Fruit fly (Drosophila melanogaster) ovary, adult (tissue): ENCODE data around the gene Ugt35E1.

Source experiments
- CG17801 ChIP-seq: fragments of 200-800 bp; optimal IDR thresholded peaks from 2 replicates; lab custom pipeline; 2019; ENCODE audit warnings: missing biosample characterization, mild to moderate bottlenecking, missing genetic modification characterization, moderate library complexity; ENCODE audit not compliant: partially characterized antibody

Gene Ugt35E1

DNA sequence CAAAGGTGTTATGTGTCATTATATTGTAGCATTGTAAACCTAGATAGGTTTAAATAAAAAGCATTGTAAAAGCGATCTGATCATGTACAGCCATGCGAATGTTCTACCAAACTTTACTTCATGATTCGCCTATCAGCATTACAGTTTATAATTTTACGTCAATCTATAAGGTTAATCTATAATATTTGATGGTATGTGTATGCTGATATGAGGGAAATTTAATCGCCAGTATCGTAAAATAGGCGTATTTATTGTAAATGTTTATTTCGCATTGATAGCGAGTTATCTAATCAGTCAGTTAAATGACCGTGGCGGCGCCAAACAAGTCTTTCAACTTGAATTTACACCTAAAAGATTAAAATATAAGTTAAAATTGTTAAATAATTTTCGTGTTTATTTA, 11.7 kb upstream of the Ugt35E1 start:
- no peak for TF ChIP-seq CG17801 (GFP tag; lab: Kevin White, UChicago)

DNA sequence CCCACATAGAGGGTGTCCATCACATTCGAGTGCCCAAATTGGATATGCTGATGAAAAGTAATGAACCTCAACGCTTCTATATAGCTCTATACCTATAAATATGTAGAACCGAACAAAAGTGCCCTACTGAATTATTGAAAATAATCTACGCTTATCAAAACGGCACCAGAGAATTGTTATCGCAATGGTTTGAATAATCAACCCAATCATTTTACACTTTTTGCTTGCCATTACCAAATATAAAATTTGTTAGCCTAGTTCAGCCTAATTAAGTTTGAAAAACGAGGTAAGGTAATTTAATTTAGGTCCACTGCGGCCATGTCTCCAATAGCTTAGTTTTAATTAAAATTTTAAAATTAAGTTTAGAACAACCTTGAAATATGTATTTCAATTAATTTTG, 9.9 kb upstream of the Ugt35E1 start:
- no peak for TF ChIP-seq CG17801 (GFP tag; lab: Kevin White, UChicago)

DNA sequence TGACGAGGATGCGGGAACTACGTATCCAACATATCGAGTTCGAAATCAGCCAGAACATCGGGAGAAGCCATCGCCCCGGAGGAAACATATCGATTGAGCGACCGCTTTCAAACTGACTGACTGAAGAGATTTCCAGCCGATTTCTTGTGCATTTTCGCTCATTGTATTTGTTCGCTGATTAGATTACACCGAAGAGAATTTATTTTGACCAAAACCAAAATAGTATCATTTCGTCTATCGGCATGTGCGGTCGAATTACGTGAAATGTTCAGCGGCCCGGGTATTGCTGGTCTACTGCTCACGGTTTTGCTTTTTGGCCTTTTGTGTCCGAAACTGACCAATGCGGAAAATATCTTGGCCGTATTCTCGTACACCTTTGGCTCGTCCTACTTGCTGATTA, 9.4 kb upstream of the Ugt35E1 start, which contains the start of the genes Ugt304A1 and Ugt303A1:
Ugt304A1 (minus strand) TSS at position 101 of the 400 bp plus-strand sequence.
Ugt303A1 (plus strand) TSS at position 222 of the 400 bp plus-strand sequence.
- no peak for TF ChIP-seq CG17801 (GFP tag; lab: Kevin White, UChicago)

DNA sequence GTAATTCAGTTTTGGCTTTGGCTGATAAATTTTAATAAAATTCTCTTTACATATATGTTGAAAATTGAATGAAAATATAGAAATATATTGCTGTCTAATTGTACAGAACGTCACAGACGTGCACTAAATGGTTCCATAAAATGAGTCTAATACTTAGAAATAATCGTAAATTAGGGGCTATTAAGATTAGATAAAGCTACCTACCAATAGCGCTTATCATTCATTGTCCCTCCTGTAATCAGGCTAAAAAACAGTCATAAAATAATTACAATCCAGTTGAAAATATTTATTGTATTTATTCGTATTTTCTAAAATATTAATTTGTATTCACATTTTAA, 7.3 kb upstream of the Ugt35E1 start:
- peak; percentile 65 for TF ChIP-seq CG17801 (GFP tag; lab: Kevin White, UChicago)

DNA sequence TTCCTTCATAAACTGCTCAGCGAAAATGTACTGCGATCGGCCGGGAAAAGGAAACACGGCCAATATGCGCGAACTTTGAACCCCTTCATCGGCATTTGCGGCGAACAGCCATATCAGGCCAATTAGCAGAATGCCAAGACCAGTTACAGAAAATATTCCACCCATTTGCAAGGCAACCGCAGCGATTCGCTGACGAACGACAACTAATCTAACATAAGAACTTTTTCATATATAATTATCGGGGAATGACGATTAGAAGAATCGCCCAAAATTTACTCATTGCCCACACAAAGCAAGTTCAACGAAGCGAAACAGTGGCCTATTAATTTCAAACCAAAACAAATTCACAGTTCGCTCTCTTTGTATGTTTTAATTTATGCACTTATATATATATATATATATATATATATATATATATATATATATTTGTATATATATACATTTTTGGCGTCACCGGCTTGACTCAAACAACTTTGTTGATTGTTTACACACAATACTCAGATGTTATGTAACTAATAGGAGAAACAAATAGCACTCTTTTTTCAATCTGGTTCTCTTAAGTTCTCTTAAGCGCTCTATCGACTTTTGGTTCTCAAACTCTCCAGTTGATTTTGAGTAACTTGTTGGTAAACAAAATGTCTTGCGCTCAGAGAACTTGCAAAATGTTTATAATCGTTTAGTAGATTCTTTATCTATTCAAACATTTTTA, 6.7 kb upstream of the Ugt35E1 start, which contains the start of gene Ugt35A1:
Ugt35A1 (minus strand) TSS at position 205 of the 709 bp plus-strand sequence.
- TF ChIP-seq CG17801 (GFP tag; lab: Kevin White, UChicago): no peak

DNA sequence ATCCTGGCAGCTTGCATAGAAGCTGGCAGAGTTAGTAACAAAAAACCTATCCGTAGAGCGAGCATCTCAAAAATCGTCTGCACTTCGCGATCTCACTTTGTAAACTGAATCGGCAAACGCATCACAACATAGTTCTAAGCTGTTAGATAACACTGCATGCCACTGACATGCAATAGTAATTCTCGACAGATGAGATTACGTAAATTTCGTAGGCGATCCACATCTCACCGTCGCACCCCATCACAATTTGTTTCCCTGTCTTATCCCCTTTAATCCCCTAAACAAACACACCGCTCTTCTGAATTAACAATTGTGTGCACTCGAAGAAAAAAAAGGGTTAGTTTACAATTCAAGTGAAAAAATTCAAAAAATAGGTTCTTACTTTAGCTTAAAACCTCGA, 4.3 kb upstream of the Ugt35E1 start, which contains the start of gene Ugt35B1:
Ugt35B1 (minus strand) TSS at position 101 of the 400 bp plus-strand sequence.
- TF ChIP-seq CG17801 (GFP tag; lab: Kevin White, UChicago): no peak

DNA sequence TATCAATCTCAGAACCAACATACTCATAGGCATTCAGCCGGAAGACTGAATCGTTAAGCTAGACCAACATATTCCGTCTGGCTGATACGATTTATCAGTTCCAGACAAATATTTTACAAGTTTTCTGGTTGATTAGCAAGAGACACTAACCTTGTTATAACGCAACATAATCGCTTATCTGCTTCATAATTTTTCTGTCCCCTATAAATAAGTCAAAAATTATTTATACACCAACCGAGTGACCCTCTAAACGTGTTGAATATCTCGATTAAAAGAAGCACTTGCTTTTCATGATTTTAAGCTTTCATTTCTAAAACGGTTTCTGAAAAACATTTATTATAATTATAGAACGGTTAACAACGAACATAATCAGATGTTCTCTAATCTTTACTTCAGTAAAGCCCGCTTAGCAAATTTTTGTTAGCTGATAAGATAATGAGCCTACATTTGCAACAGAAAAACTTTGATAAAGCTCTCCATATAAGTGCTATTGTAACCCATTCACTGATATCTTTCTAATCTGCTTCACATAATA, 2.1 kb upstream of the Ugt35E1 start, which contains the start of gene Ugt35E2:
Ugt35E2 (minus strand) TSS at position 51 of the 535 bp plus-strand sequence.
- no peak for TF ChIP-seq CG17801 (GFP tag; lab: Kevin White, UChicago)

DNA sequence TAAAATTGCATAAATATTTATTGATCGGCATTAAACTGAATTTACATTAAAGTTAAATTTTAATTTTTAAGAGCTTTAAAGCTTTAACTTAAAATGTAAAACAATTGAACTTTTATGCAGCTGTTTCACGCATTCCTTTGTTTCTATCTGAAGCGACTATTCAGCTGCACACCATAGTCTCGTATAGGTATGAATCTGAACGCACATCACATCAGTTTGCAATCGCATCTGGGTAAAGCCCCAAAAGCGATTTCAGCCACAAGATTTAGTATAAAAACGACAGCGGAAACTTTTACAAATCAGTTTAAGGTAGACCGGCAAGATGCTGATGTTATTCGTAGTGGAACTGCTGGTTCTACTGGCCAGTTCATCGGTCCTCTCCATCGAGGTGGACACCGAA, 5.0 kb downstream of the Ugt35E1 start, which contains the start of gene CG4757:
CG4757 (plus strand) TSS at position 301 of the 400 bp plus-strand sequence.
- TF ChIP-seq CG17801 (GFP tag; lab: Kevin White, UChicago): no peak

DNA sequence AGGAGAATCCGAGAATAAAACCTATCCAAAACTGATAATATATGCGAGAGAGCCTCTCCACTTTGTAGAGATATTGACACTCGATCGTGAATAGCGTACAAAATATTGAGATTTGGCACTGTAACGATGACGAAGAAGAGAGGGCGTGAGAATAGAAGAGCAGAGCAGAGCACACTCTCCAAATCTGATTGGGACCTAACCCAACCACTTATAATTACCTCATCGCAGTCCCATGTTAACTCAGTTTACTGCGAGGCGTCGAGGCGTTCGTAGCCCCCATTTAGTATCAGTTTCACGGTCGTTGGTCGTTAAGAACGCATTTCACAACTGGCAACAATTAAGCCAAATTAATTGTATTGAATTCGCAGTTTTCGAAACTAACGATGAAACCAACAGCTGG, 9.0 kb downstream of the Ugt35E1 start, which contains the start of gene Ugt302C1:
Ugt302C1 (plus strand) TSS at position 241 of the 400 bp plus-strand sequence.
- peak; percentile 44 for TF ChIP-seq CG17801 (GFP tag; lab: Kevin White, UChicago)

DNA sequence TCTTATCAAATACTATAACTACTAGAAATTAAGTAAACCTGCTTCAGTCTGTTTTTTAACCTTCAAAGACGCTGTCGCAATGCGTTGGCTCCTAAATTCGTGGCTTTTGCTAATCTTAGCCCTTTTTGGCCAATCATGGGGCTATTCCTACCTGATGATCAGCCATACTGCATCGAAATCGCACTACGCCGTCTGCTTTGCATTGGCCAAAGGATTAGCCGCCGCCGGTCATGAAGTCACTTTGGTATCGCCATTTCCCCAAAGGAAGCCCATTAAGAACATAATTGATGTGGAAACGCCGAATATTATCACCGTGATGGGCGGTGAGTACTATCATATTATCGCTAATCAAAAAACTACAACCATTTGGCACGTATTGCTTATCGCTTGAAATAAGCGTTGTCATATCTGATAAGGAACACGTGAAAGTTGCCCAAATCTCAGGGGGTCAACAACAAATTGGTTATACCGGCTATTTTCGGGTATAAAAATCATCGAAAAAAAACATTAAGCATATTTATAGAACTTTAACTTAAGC, 11.2 kb downstream of the Ugt35E1 start, which contains the start of gene Ugt302E1:
Ugt302E1 (plus strand) TSS at position 51 of the 538 bp plus-strand sequence.
- no peak for TF ChIP-seq CG17801 (GFP tag; lab: Kevin White, UChicago)

DNA sequence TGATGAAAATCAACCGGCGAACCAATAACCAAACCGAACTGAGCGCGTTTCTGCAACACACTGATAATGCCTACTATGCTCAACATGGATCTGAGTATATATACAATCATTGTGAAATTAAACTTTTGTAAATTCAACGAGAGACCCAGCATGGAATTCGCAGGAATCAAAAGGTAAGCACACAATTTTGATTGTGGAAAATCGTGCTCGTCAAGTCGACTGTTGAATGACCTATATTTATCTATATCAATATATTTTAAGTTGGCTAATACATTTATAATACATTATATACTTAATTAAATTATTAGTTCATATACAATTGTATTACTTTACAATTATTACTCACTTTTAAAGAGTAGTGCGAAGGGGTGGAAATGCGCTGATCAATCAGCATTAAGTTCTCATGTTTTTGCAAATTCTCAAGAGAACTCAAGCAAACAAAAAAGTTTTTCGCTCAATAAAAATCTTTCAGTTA, 12.0 kb downstream of the Ugt35E1 start, which contains the start of gene Ugt302K1:
Ugt302K1 (minus strand) TSS at position 51 of the 475 bp plus-strand sequence.
- TF ChIP-seq CG17801 (GFP tag; lab: Kevin White, UChicago): peak; percentile 37

DNA sequence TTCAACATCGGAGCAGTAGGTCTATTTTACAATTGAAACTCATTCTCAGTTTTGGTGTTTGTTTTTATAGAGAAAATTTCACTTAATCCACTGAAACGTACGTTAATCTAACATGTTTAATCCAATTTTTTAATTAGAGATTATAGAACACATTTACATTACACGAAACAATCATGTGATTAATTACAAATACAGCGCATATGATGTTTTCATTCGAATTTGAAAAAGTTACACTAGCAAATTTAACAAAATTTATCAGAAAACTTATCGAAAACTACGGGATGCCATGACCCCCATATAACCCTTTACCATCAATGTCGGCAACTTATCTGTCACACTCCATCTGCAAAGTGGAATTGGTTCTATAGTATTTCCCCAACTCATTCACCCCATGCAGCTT, 20.7 kb downstream of the Ugt35E1 start, which contains the start of gene CheA86a:
CheA86a (minus strand) TSS at position 101 of the 400 bp plus-strand sequence.
- no peak for TF ChIP-seq CG17801 (GFP tag; lab: Kevin White, UChicago)

DNA sequence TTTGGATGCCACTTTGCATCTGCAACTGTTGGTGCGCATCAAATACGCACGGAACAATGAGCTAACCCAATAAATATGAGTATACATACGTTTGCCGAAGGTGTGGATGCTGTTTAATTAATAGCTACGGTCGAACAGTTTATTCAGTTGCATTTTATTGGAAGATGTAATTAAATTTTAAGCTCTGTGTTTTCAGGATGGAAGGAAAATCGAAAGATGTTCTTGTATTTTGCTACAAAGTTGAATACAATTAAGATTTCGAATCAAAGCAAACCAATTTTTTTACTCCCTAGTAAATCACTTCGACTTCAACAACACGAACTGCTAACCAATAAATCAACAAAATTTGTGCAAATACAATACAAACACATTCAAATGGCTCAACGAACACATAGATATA, 29.0 kb downstream of the Ugt35E1 start, which contains the start of gene mAcon2:
mAcon2 (plus strand) TSS at position 301 of the 400 bp plus-strand sequence.
- TF ChIP-seq CG17801 (GFP tag; lab: Kevin White, UChicago): no peak

DNA sequence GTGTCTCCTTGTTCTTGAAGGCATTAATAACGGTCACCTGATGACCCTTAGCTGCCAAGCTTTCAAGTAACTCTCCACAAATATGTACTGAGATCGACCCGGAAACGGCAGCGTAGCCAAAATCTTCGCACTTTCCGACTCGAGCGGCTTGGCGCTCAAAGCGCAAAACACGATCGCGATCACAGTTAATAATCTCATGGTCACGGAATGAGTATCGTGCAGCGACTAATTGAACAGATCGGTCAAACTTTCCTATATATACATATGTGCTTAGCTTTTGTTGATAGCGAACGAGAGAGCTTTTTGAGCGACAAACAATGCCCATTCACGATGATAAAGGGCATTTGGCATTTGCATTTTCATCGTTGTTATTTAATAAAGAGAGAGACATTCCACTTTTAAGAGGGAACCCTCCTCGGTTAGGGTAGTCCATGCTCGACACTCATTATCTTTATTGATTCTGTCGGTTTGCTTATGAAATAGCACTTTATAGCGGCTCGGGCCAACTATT, 37.7 kb downstream of the Ugt35E1 start, which contains the start of gene Ugt35C1:
Ugt35C1 (minus strand) TSS at position 213 of the 511 bp plus-strand sequence.
- TF ChIP-seq CG17801 (GFP tag; lab: Kevin White, UChicago): no peak

DNA sequence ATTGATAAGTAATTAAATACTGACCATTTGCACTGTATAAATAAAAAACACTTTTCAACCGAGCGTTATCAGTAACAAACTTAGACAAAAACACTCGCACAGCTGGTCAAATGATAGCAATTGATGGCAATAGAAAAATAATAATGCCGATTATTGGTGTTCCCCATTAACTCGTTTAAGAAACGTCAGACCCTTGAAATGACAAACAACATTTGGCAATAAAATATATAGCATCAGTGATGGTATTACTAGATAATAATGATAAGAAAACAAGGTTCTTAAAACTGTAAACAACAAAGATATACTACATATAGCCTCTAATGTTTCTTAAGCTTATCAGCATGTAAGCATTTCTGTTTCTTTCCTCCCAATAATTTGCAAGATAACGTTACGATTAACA, 39.5 kb downstream of the Ugt35E1 start:
- peak; percentile 9 for TF ChIP-seq CG17801 (GFP tag; lab: Kevin White, UChicago)
